Worm (Caenorhabditis elegans) whole organism, late embryonic: ENCODE measurements around the gene C50A2.3.

Source experiments
- K02D7.2 ChIP-seq: sonication (generic microtip); optimal IDR thresholded peaks from 2 replicates; lab custom pipeline; 2017; ENCODE audit warnings: mild to moderate bottlenecking, missing genetic modification characterization, missing compliant biosample characterization
- K09A11.1 ChIP-seq: sonication (generic microtip); optimal IDR thresholded peaks from 2 replicates; lab custom pipeline; 2017; ENCODE audit warnings: antibody characterized with exemption, mild to moderate bottlenecking, missing genetic modification characterization, missing compliant biosample characterization; ENCODE audit not compliant: insufficient read depth
- T23F11.4 ChIP-seq: fragments of 200-800 bp; sonication (Bioruptor generic); optimal IDR thresholded peaks from 2 replicates; lab custom pipeline; 2018; ENCODE audit warnings: mild to moderate bottlenecking, missing genetic modification characterization, missing compliant biosample characterization
- ceh-18 ChIP-seq: sonication (generic microtip); optimal IDR thresholded peaks from 2 replicates; lab custom pipeline; 2016; ENCODE audit warnings: missing genetic modification characterization, missing compliant biosample characterization
- ceh-19 ChIP-seq: fragments of 200-800 bp; sonication (Bioruptor generic); optimal IDR thresholded peaks from 2 replicates; lab custom pipeline; 2018; ENCODE audit warnings: mild to moderate bottlenecking, missing genetic modification characterization, missing compliant biosample characterization
- ceh-24 ChIP-seq: sonication (generic microtip); optimal IDR thresholded peaks from 2 replicates; lab custom pipeline; 2016; ENCODE audit warnings: mild to moderate bottlenecking, missing genetic modification characterization, missing compliant biosample characterization
- ceh-30 ChIP-seq: fragments of 150-350 bp; optimal IDR thresholded peaks from 2 replicates; lab custom pipeline; 2014; ENCODE audit warnings: missing biosample characterization, missing genetic modification characterization
- ceh-34 ChIP-seq: sonication (generic microtip); optimal IDR thresholded peaks from 2 replicates; lab custom pipeline; 2016; ENCODE audit warnings: mild to moderate bottlenecking, missing genetic modification characterization, missing compliant biosample characterization
- ceh-6 ChIP-seq: fragments of 200-800 bp; sonication (Bioruptor generic); optimal IDR thresholded peaks from 2 replicates; lab custom pipeline; 2018; ENCODE audit warnings: mild to moderate bottlenecking, missing genetic modification characterization, missing compliant biosample characterization
- ceh-9 ChIP-seq: sonication (generic microtip); optimal IDR thresholded peaks from 2 replicates; lab custom pipeline; 2016; ENCODE audit warnings: mild to moderate bottlenecking, missing genetic modification characterization, inconsistent platforms, missing compliant biosample characterization
- che-1 ChIP-seq: sonication (generic microtip); optimal IDR thresholded peaks from 2 replicates; lab custom pipeline; 2016; ENCODE audit warnings: mild to moderate bottlenecking, missing genetic modification characterization, missing compliant biosample characterization
- dmd-4 ChIP-seq: sonication (generic microtip); optimal IDR thresholded peaks from 2 replicates; lab custom pipeline; 2016; ENCODE audit warnings: borderline replicate concordance, missing genetic modification characterization, missing compliant biosample characterization
- ets-4 ChIP-seq: sonication (generic microtip); optimal IDR thresholded peaks from 2 replicates; lab custom pipeline; 2016; ENCODE audit warnings: missing genetic modification characterization, missing compliant biosample characterization
- eyg-1 ChIP-seq: sonication (generic microtip); optimal IDR thresholded peaks from 2 replicates; lab custom pipeline; 2016; ENCODE audit warnings: missing genotype, missing genetic modification characterization, missing compliant biosample characterization
- fkh-10 ChIP-seq: fragments of 150-350 bp; optimal IDR thresholded peaks from 2 replicates; lab custom pipeline; 2014; ENCODE audit warnings: missing biosample characterization, missing genetic modification reagents, missing genetic modification characterization
- hlh-15 ChIP-seq: sonication (generic microtip); optimal IDR thresholded peaks from 2 replicates; lab custom pipeline; 2016; ENCODE audit warnings: missing genetic modification characterization, missing compliant biosample characterization
- hlh-6 ChIP-seq: sonication (generic microtip); optimal IDR thresholded peaks from 2 replicates; lab custom pipeline; 2016; ENCODE audit warnings: missing genotype, missing genetic modification characterization, missing compliant biosample characterization
- hlh-8 ChIP-seq: sonication (generic microtip); optimal IDR thresholded peaks from 2 replicates; lab custom pipeline; 2016; ENCODE audit warnings: missing genotype, missing genetic modification characterization, missing compliant biosample characterization
- lin-11 ChIP-seq: fragments of 200-800 bp; sonication (Bioruptor generic); optimal IDR thresholded peaks from 2 replicates; lab custom pipeline; 2018; ENCODE audit warnings: mild to moderate bottlenecking, missing genetic modification characterization, missing compliant biosample characterization
- mec-3 ChIP-seq: sonication (generic microtip); optimal IDR thresholded peaks from 2 replicates; lab custom pipeline; 2016; ENCODE audit warnings: borderline replicate concordance, missing genetic modification characterization, missing compliant biosample characterization
- nfya-1 ChIP-seq: sonication (generic microtip); optimal IDR thresholded peaks from 2 replicates; lab custom pipeline; 2017; ENCODE audit warnings: missing genetic modification characterization, mild to moderate bottlenecking, missing compliant biosample characterization, antibody characterized with exemption, moderate library complexity
- nhr-11 ChIP-seq: fragments of 150-350 bp; optimal IDR thresholded peaks from 2 replicates; lab custom pipeline; 2014; ENCODE audit warnings: missing biosample characterization, missing genetic modification characterization
- npax-4 ChIP-seq: sonication (generic microtip); optimal IDR thresholded peaks from 2 replicates; lab custom pipeline; 2016; ENCODE audit warnings: missing genetic modification characterization, missing compliant biosample characterization
- odd-2 ChIP-seq: sonication (generic microtip); optimal IDR thresholded peaks from 2 replicates; lab custom pipeline; 2017; ENCODE audit warnings: antibody characterized with exemption, mild to moderate bottlenecking, missing genetic modification characterization, missing compliant biosample characterization
- pat-9 ChIP-seq: fragments of 200-800 bp; sonication (Bioruptor generic); optimal IDR thresholded peaks from 2 replicates; lab custom pipeline; 2018; ENCODE audit warnings: mild to moderate bottlenecking, missing genetic modification characterization, moderate library complexity, missing compliant biosample characterization
- pax-1 ChIP-seq: fragments of 150-350 bp; optimal IDR thresholded peaks from 2 replicates; lab custom pipeline; 2014; ENCODE audit warnings: missing biosample characterization, missing genetic modification characterization
- pha-4 ChIP-seq: fragments of 150-350 bp; optimal IDR thresholded peaks from 2 replicates; lab custom pipeline; 2018; ENCODE audit warnings: missing biosample characterization, missing genetic modification reagents, missing genetic modification characterization
- pros-1 ChIP-seq: fragments of 150-350 bp; optimal IDR thresholded peaks from 2 replicates; lab custom pipeline; 2014; ENCODE audit warnings: missing biosample characterization, missing genetic modification reagents, missing genetic modification characterization
- rnt-1 ChIP-seq: sonication (generic microtip); optimal IDR thresholded peaks from 2 replicates; lab custom pipeline; 2016; ENCODE audit warnings: missing genetic modification characterization, missing compliant biosample characterization
- sox-2 ChIP-seq: fragments of 200-800 bp; sonication (Bioruptor generic); IDR thresholded peaks from 2 replicates; pipeline ENCODE4 v1.3.6; 2022; ENCODE audit warnings: missing genetic modification reagents, missing genetic modification characterization, missing compliant biosample characterization
- sox-4 ChIP-seq: sonication (generic microtip); optimal IDR thresholded peaks from 2 replicates; lab custom pipeline; 2017; ENCODE audit warnings: mild to moderate bottlenecking, missing genetic modification characterization, inconsistent platforms, missing compliant biosample characterization
- tbx-2 ChIP-seq: sonication (generic microtip); optimal IDR thresholded peaks from 2 replicates; lab custom pipeline; 2016; ENCODE audit warnings: missing genetic modification characterization, missing compliant biosample characterization
- tbx-7 ChIP-seq: sonication (generic microtip); optimal IDR thresholded peaks from 2 replicates; lab custom pipeline; 2016; ENCODE audit warnings: missing genotype, missing genetic modification characterization, missing compliant biosample characterization
- unc-3 ChIP-seq, 2 experiments: fragments of 200-800 bp in 1 of 2; sonication (Bioruptor generic) in 1 of 2; sonication (generic microtip) in 1 of 2; conservative IDR thresholded peaks in 1 of 2; optimal IDR thresholded peaks in 1 of 2; 2 replicates each; pipeline versions ENCODE4 v1.3.6 to Lab custom; 2016 to 2022; ENCODE audit warnings: missing compliant biosample characterization in 2 of 2, missing genetic modification characterization in 2 of 2, missing genetic modification reagents in 1 of 2
- unc-42 ChIP-seq: sonication (generic microtip); optimal IDR thresholded peaks from 2 replicates; lab custom pipeline; 2016; ENCODE audit warnings: missing genotype, missing genetic modification characterization, missing compliant biosample characterization
- zip-5 ChIP-seq: sonication (generic microtip); optimal IDR thresholded peaks from 2 replicates; lab custom pipeline; 2016; ENCODE audit warnings: missing genetic modification characterization, missing compliant biosample characterization
- ztf-16 ChIP-seq: sonication (generic microtip); optimal IDR thresholded peaks from 2 replicates; lab custom pipeline; 2017; ENCODE audit warnings: missing genetic modification characterization, missing compliant biosample characterization

The C50A2.3 gene

DNA sequence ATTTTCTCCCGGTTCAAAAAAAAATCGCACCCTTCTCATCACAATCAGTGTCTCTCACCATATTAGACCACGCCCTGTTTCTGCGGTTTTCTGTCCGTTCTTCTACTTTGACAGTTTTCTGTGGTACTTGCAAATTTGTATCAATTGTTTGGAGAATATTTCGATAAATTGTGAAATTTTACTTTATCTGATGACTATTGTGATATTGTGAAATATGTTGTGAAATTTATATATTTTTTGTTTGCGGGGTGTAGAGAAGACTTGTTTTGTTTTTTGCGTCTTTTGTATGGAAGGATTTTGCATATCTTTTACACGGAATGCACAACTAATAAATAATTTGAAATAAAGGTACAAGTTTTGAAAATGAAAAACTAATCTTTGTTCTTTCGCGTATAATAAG, 9.5 kb upstream of the C50A2.3 start:
- no peak for TF ChIP-seq pax-1
- no peak for TF ChIP-seq hlh-15 (tag; lab: Kevin White, UChicago)
- TF ChIP-seq nhr-11 (tag; lab: Kevin White, UChicago) = no peak
- no peak for TF ChIP-seq pat-9 (tag; lab: Kevin White, UChicago)
- TF ChIP-seq K09A11.1 (tag; lab: Kevin White, UChicago) = no peak
- no peak for TF ChIP-seq ceh-19
- TF ChIP-seq npax-4 (tag; lab: Kevin White, UChicago) = no peak
- TF ChIP-seq ceh-18 (tag; lab: Kevin White, UChicago) = no peak
- TF ChIP-seq pros-1 = no peak
- TF ChIP-seq nfya-1 (tag; lab: Kevin White, UChicago) = no peak
- TF ChIP-seq che-1 (tag; lab: Kevin White, UChicago) = no peak

- no peak for TF ChIP-seq ets-4 (tag; lab: Kevin White, UChicago)
- TF ChIP-seq K02D7.2 (tag; lab: Kevin White, UChicago) = no peak
- TF ChIP-seq T23F11.4 (GFP tag; lab: Kevin White, UChicago) = no peak
- no peak for TF ChIP-seq dmd-4 (tag; lab: Kevin White, UChicago)
- TF ChIP-seq ceh-9 (tag; lab: Kevin White, UChicago) = no peak
- no peak for TF ChIP-seq unc-42
- TF ChIP-seq pat-9 (tag; lab: Kevin White, UChicago) = no peak
- TF ChIP-seq hlh-8 (tag; lab: Kevin White, UChicago) = no peak
- TF ChIP-seq lin-11 = no peak
- no peak for TF ChIP-seq che-1 (tag; lab: Kevin White, UChicago)
- no peak for TF ChIP-seq sox-4 (tag; lab: Kevin White, UChicago)
- TF ChIP-seq unc-3 (GFP tag; conservative IDR thresholded peaks at IDR 0.05; lab: Robert Waterston, UW) = no peak
- no peak for TF ChIP-seq unc-3 (tag; optimal IDR thresholded peaks at IDR 0.05; lab: Kevin White, UChicago)
- TF ChIP-seq sox-2 (GFP tag; lab: Robert Waterston, UW) = no peak
- no peak for TF ChIP-seq zip-5 (tag; lab: Kevin White, UChicago)
- TF ChIP-seq rnt-1 (tag; lab: Kevin White, UChicago) = no peak
- TF ChIP-seq tbx-2 (tag; lab: Kevin White, UChicago) = no peak
- no peak for TF ChIP-seq ztf-16 (tag; lab: Kevin White, UChicago)
Observed at ce11 chrIV:1163126-1163525, 5.3 kb upstream of the C50A2.3 start, which contains the start of gene C50A2.7. C50A2.7 (plus strand) TSS chrIV:1163426.

ce11 chrIV:1160386-1160785, 2.6 kb upstream of the C50A2.3 start, which contains the start of gene ets-8:
ets-8 (minus strand) TSS chrIV:1160486.
- TF ChIP-seq T23F11.4 (GFP tag; lab: Kevin White, UChicago) (no peak), eyg-1 (tag; lab: Kevin White, UChicago) (no peak), fkh-10 (GFP tag; lab: Kevin White, UChicago) (no peak), ceh-6 (GFP tag; lab: Kevin White, UChicago) (no peak), sox-2 (GFP tag; lab: Robert Waterston, UW) (no peak), odd-2 (tag; lab: Kevin White, UChicago) (no peak), che-1 (tag; lab: Kevin White, UChicago) (no peak), ceh-30 (tag; lab: Kevin White, UChicago) (no peak), nhr-11 (tag; lab: Kevin White, UChicago) (no peak), ceh-34 (tag; lab: Kevin White, UChicago) (no peak), hlh-6 (no peak), unc-3 (GFP tag; conservative IDR thresholded peaks at IDR 0.05; lab: Robert Waterston, UW) (no peak), unc-3 (tag; optimal IDR thresholded peaks at IDR 0.05; lab: Kevin White, UChicago) (no peak), ceh-24 (tag; lab: Kevin White, UChicago) (no peak), tbx-7 (tag; lab: Kevin White, UChicago) (no peak), pat-9 (tag; lab: Kevin White, UChicago) (no peak), dmd-4 (tag; lab: Kevin White, UChicago) (no peak), pha-4 (tag; lab: Kevin White, UChicago) (no peak), sox-4 (tag; lab: Kevin White, UChicago) (no peak), hlh-15 (tag; lab: Kevin White, UChicago) (no peak), mec-3 (tag; lab: Kevin White, UChicago) (no peak)
